Worm (Caenorhabditis elegans) whole organism, L4 larva: Measurements from ENCODE around the gene zmp-1.

ENCODE experiments used
- F10B5.3 ChIP-seq: sonication (generic microtip); optimal IDR thresholded peaks from 2 replicates; lab custom pipeline; 2016; ENCODE audit warnings: mild to moderate bottlenecking, missing genetic modification characterization, missing compliant biosample characterization
- T20F7.1 ChIP-seq: fragments of 200-800 bp; sonication (Bioruptor generic); optimal IDR thresholded peaks from 2 replicates; lab custom pipeline; 2018; ENCODE audit warnings: mild to moderate bottlenecking, missing genetic modification characterization, missing compliant biosample characterization
- ceh-28 ChIP-seq: fragments of 150-350 bp; optimal IDR thresholded peaks from 2 replicates; lab custom pipeline; 2014; ENCODE audit warnings: missing biosample characterization, missing genetic modification reagents, missing genetic modification characterization
- daf-19 ChIP-seq: fragments of 200-800 bp; sonication (Bioruptor generic); conservative IDR thresholded peaks from 2 replicates; pipeline ENCODE4 v1.3.6; 2022; ENCODE audit warnings: missing genetic modification characterization, missing compliant biosample characterization
- jun-1 ChIP-seq: fragments of 150-350 bp; optimal IDR thresholded peaks from 2 replicates; lab custom pipeline; 2014; ENCODE audit warnings: missing biosample characterization, missing genetic modification reagents, missing genetic modification characterization
- nhr-41 ChIP-seq: fragments of 200-800 bp; sonication (Bioruptor generic); IDR thresholded peaks from 2 replicates; pipeline ENCODE4 v1.3.6; 2022; ENCODE audit warnings: missing genetic modification reagents, missing genetic modification characterization, missing compliant biosample characterization
- pha-4 ChIP-seq, 2 experiments: fragments of 150-350 bp in 1 of 2; fragments of 200-800 bp in 1 of 2; sonication (Bioruptor generic) in 1 of 2; IDR thresholded peaks in 1 of 2; optimal IDR thresholded peaks in 1 of 2; 2 replicates each; pipeline versions ENCODE4 v1.3.6 to Lab custom; 2014 to 2022; ENCODE audit warnings: missing genetic modification characterization in 2 of 2, missing genetic modification reagents in 2 of 2, missing biosample characterization in 1 of 2, missing compliant biosample characterization in 1 of 2
- spr-1 ChIP-seq: sonication (generic microtip); optimal IDR thresholded peaks from 2 replicates; lab custom pipeline; 2016; ENCODE audit warnings: mild to moderate bottlenecking, missing genetic modification characterization, missing compliant biosample characterization

DNA sequence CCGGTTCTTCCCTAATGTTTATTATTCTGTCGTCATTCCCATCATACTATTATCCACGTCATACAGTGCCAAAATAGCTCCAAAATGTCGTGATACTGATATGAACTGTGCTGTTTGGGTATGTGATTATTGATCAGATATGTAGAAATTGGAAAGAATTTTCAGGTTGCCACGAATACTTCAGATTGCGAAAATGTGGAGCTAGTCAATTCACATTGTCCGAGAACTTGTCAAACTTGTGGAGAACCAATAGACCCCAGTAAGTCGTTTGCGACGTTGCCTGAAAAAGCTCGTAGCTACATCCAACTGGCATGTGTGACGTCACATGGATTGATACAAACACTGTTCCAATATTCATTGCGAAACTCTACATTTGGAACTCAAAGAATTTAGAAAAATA is 48.3 kb downstream of the zmp-1 start:
- TF ChIP-seq F10B5.3 (tag; lab: Kevin White, UChicago) (no peak), spr-1 (tag; lab: Kevin White, UChicago) (no peak), ceh-28 (tag; lab: Kevin White, UChicago) (no peak), pha-4 (GFP tag; IDR thresholded peaks at IDR 0.05; lab: Robert Waterston, UW) (no peak), pha-4 (tag; optimal IDR thresholded peaks at IDR 0.05; lab: Kevin White, UChicago) (no peak), T20F7.1 (GFP tag; lab: Kevin White, UChicago) (no peak), nhr-41 (GFP tag; lab: Robert Waterston, UW) (no peak), daf-19 (GFP tag; lab: Robert Waterston, UW) (no peak), jun-1 (tag; lab: Kevin White, UChicago) (no peak)
